Worm (Caenorhabditis elegans) whole organism, late embryonic: ENCODE data around the gene C27B7.6.

ENCODE experiments used
- T23F11.4 ChIP-seq: fragments of 200-800 bp; sonication (Bioruptor generic); optimal IDR thresholded peaks from 2 replicates; lab custom pipeline; 2018; ENCODE audit warnings: mild to moderate bottlenecking, missing genetic modification characterization, missing compliant biosample characterization
- ama-1 ChIP-seq: fragments of 150-350 bp; optimal IDR thresholded peaks from 2 replicates; lab custom pipeline; 2014
- ceh-24 ChIP-seq: sonication (generic microtip); optimal IDR thresholded peaks from 2 replicates; lab custom pipeline; 2016; ENCODE audit warnings: mild to moderate bottlenecking, missing genetic modification characterization, missing compliant biosample characterization
- fkh-10 ChIP-seq: fragments of 150-350 bp; optimal IDR thresholded peaks from 2 replicates; lab custom pipeline; 2014; ENCODE audit warnings: missing biosample characterization, missing genetic modification reagents, missing genetic modification characterization
- nhr-11 ChIP-seq: fragments of 150-350 bp; optimal IDR thresholded peaks from 2 replicates; lab custom pipeline; 2014; ENCODE audit warnings: missing biosample characterization, missing genetic modification characterization
- pha-2 ChIP-seq: sonication (generic microtip); optimal IDR thresholded peaks from 2 replicates; lab custom pipeline; 2017; ENCODE audit warnings: mild to moderate bottlenecking, missing genetic modification characterization, missing compliant biosample characterization
- tbx-2 ChIP-seq: sonication (generic microtip); optimal IDR thresholded peaks from 2 replicates; lab custom pipeline; 2016; ENCODE audit warnings: missing genetic modification characterization, missing compliant biosample characterization
- ztf-16 ChIP-seq: sonication (generic microtip); optimal IDR thresholded peaks from 2 replicates; lab custom pipeline; 2017; ENCODE audit warnings: missing genetic modification characterization, missing compliant biosample characterization

DNA sequence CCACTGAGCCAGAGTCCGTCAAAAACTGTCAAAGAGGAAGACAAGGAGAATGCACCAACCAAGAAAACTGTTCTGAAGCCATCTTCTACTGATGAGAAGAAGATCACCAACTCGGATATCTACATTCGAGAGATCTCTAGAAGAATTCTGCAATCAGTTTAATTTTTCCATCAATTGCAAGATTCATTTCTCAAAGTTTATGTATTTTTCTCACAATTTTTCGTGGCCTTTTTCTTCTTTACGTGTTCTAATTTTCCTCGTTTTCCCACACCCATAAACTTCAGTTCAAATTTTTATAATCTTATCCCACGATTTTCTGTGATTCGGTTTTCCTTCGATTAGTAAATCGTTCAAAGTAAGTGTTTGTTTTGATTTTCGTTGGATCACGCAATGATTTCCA lies 32.3 kb downstream of the C27B7.6 start, which contains the start of gene hdl-2:
- no peak for TF ChIP-seq nhr-11 (tag; lab: Kevin White, UChicago)
- TF ChIP-seq T23F11.4 (GFP tag; lab: Kevin White, UChicago), result no peak
- no peak for TF ChIP-seq tbx-2
- no peak for TF ChIP-seq ztf-16 (tag; lab: Kevin White, UChicago)
- no peak for TF ChIP-seq pha-2
- no peak for TF ChIP-seq fkh-10 (GFP tag; lab: Kevin White, UChicago)
- no peak for TF ChIP-seq ama-1 (lab: Kevin White, UChicago)
- no peak for TF ChIP-seq ceh-24 (tag; lab: Kevin White, UChicago)
